Fruit fly (Drosophila melanogaster) whole organism, embryonic: ENCODE results near the gene Crg-1.

Experiments used
- Atf-2 ChIP-seq: fragments of 200-800 bp; sonication (Bioruptor generic); optimal IDR thresholded peaks from 2 replicates; lab custom pipeline; 2016; ENCODE audit warnings: missing biosample characterization, missing genetic modification characterization
- Awh ChIP-seq: fragments of 200-800 bp; sonication (Bioruptor generic); IDR thresholded peaks from 2 replicates; pipeline ENCODE4, ENCODE4 v1.3.6; 2022; ENCODE audit warnings: missing biosample characterization, missing genetic modification characterization
- Bteb2 ChIP-seq: fragments of 200-800 bp; sonication (Bioruptor generic); optimal IDR thresholded peaks from 2 replicates; lab custom pipeline; 2016; ENCODE audit warnings: missing biosample characterization, missing genetic modification characterization
- CG10462 ChIP-seq: fragments of 200-800 bp; sonication (Bioruptor generic); optimal IDR thresholded peaks from 2 replicates; lab custom pipeline; 2016; ENCODE audit warnings: missing biosample characterization, missing genetic modification characterization
- CG10979 ChIP-seq: fragments of 200-800 bp; sonication (Bioruptor generic); optimal IDR thresholded peaks from 2 replicates; lab custom pipeline; 2018; ENCODE audit warnings: missing biosample characterization, mild to moderate bottlenecking, missing genetic modification characterization, moderate library complexity
- CG11560 ChIP-seq: fragments of 200-800 bp; sonication (Bioruptor generic); IDR thresholded peaks from 3 replicates; pipeline ENCODE4 v1.3.6; 2022; ENCODE audit warnings: missing biosample characterization, missing genetic modification characterization
- CG12104 ChIP-seq: fragments of 200-800 bp; sonication (Bioruptor generic); optimal IDR thresholded peaks from 3 replicates; lab custom pipeline; 2016; ENCODE audit warnings: missing biosample characterization, missing genetic modification characterization
- CG13296 ChIP-seq: fragments of 200-800 bp; sonication (Bioruptor generic); optimal IDR thresholded peaks from 3 replicates; lab custom pipeline; 2018; ENCODE audit warnings: missing biosample characterization, mild to moderate bottlenecking, missing genetic modification characterization
- CG13424 ChIP-seq: fragments of 200-800 bp; sonication (Bioruptor generic); optimal IDR thresholded peaks from 2 replicates; lab custom pipeline; 2019; ENCODE audit warnings: missing biosample characterization, mild to moderate bottlenecking, missing genetic modification characterization, moderate library complexity
- CG14441 ChIP-seq: fragments of 200-800 bp; sonication (Bioruptor generic); IDR thresholded peaks from 2 replicates; pipeline ENCODE4 v1.3.6; 2022; ENCODE audit warnings: missing biosample characterization, missing genetic modification characterization
- CG1603 ChIP-seq: fragments of 200-800 bp; sonication (Bioruptor generic); optimal IDR thresholded peaks from 2 replicates; lab custom pipeline; 2019; ENCODE audit warnings: missing biosample characterization, mild to moderate bottlenecking, missing genetic modification characterization, moderate library complexity
- CG2116 ChIP-seq: fragments of 200-800 bp; sonication (Bioruptor generic); optimal IDR thresholded peaks from 3 replicates; lab custom pipeline; 2018; ENCODE audit warnings: missing biosample characterization, mild to moderate bottlenecking, missing genetic modification characterization
- CG4328 ChIP-seq: fragments of 200-800 bp; sonication (Bioruptor generic); optimal IDR thresholded peaks from 3 replicates; lab custom pipeline; 2017; ENCODE audit warnings: missing biosample characterization, missing genetic modification reagents, missing genetic modification characterization
- CG4360 ChIP-seq: fragments of 200-800 bp; sonication (Bioruptor generic); IDR thresholded peaks from 2 replicates; pipeline ENCODE4 v1.3.6; 2022; ENCODE audit warnings: missing biosample characterization, missing genetic modification characterization
- CG6175 ChIP-seq: fragments of 200-800 bp; sonication (Bioruptor generic); IDR thresholded peaks from 3 replicates; pipeline ENCODE4 v1.3.6; 2022; ENCODE audit warnings: missing biosample characterization, missing genetic modification characterization
- CG6791 ChIP-seq: fragments of 200-800 bp; sonication (Bioruptor generic); IDR thresholded peaks from 3 replicates; pipeline ENCODE4 v1.3.6; 2022; ENCODE audit warnings: missing biosample characterization, missing genetic modification characterization; ENCODE audit not compliant: partially characterized antibody
- CG7786 ChIP-seq: fragments of 200-800 bp; sonication (Bioruptor generic); optimal IDR thresholded peaks from 2 replicates; lab custom pipeline; 2016; ENCODE audit warnings: missing biosample characterization, missing genetic modification characterization
- CG9727 ChIP-seq: fragments of 200-800 bp; sonication (Bioruptor generic); optimal IDR thresholded peaks from 3 replicates; lab custom pipeline; 2017; ENCODE audit warnings: missing biosample characterization, mild to moderate bottlenecking, missing genetic modification characterization
- CG9876 ChIP-seq: fragments of 200-800 bp; sonication (Bioruptor generic); optimal IDR thresholded peaks from 2 replicates; lab custom pipeline; 2016; ENCODE audit warnings: missing biosample characterization, missing genetic modification characterization
- E2f2 ChIP-seq: fragments of 200-800 bp; sonication (Bioruptor generic); IDR thresholded peaks from 2 replicates; pipeline ENCODE4 v1.3.6; 2022; ENCODE audit warnings: missing biosample characterization, missing genetic modification characterization
- HHEX ChIP-seq: fragments of 200-800 bp; sonication (Bioruptor generic); optimal IDR thresholded peaks from 3 replicates; lab custom pipeline; 2017; ENCODE audit warnings: missing biosample characterization, mild to moderate bottlenecking, missing genetic modification characterization, missing genetic modification reagents
- Hr3 ChIP-seq: fragments of 200-800 bp; sonication (Bioruptor generic); optimal IDR thresholded peaks from 3 replicates; lab custom pipeline; 2016; ENCODE audit warnings: missing biosample characterization, missing genetic modification characterization
- Kr ChIP-seq: fragments of 200-800 bp; sonication (Bioruptor generic); optimal IDR thresholded peaks from 2 replicates; lab custom pipeline; 2017; ENCODE audit warnings: missing biosample characterization, mild to moderate bottlenecking, missing genetic modification characterization
- MESR4 ChIP-seq: fragments of 200-800 bp; sonication (Bioruptor generic); optimal IDR thresholded peaks from 2 replicates; lab custom pipeline; 2018; ENCODE audit warnings: missing biosample characterization, mild to moderate bottlenecking, missing genetic modification characterization, moderate library complexity
- Nf-YB ChIP-seq: fragments of 200-800 bp; sonication (Bioruptor generic); optimal IDR thresholded peaks from 3 replicates; lab custom pipeline; 2019; ENCODE audit warnings: missing biosample characterization, mild to moderate bottlenecking, missing genetic modification characterization, moderate library complexity
- Nf-YC ChIP-seq: fragments of 200-800 bp; optimal IDR thresholded peaks from 3 replicates; lab custom pipeline; 2019; ENCODE audit warnings: missing biosample characterization, mild to moderate bottlenecking, missing genetic modification characterization, moderate library complexity
- NfI ChIP-seq: fragments of 200-800 bp; sonication (Bioruptor generic); optimal IDR thresholded peaks from 3 replicates; lab custom pipeline; 2018; ENCODE audit warnings: missing biosample characterization, mild to moderate bottlenecking, missing genetic modification characterization, moderate library complexity
- Sox102F ChIP-seq: fragments of 200-800 bp; sonication (Bioruptor generic); optimal IDR thresholded peaks from 2 replicates; lab custom pipeline; 2018; ENCODE audit warnings: missing biosample characterization, mild to moderate bottlenecking, missing genetic modification characterization, moderate library complexity
- Taf1 ChIP-seq: fragments of 200-800 bp; sonication (Bioruptor generic); IDR thresholded peaks from 2 replicates; pipeline ENCODE4 v1.3.6; 2022; ENCODE audit warnings: missing biosample characterization, missing genetic modification characterization
- abd-A ChIP-seq: fragments of 200-800 bp; sonication (Bioruptor generic); optimal IDR thresholded peaks from 3 replicates; lab custom pipeline; 2019; ENCODE audit warnings: missing biosample characterization, mild to moderate bottlenecking, missing genetic modification characterization, moderate library complexity
- ash1 ChIP-seq: fragments of 200-800 bp; sonication (Bioruptor generic); optimal IDR thresholded peaks from 2 replicates; lab custom pipeline; 2018; ENCODE audit warnings: missing biosample characterization, mild to moderate bottlenecking, missing genetic modification characterization
- cad ChIP-seq: fragments of >200 bp; optimal IDR thresholded peaks from 2 replicates; lab custom pipeline; 2017; ENCODE audit warnings: missing biosample characterization, missing genetic modification characterization
- cato ChIP-seq: fragments of 200-800 bp; sonication (Bioruptor generic); optimal IDR thresholded peaks from 2 replicates; lab custom pipeline; 2016; ENCODE audit warnings: missing biosample characterization, missing genetic modification characterization, borderline replicate concordance
- chn ChIP-seq: fragments of 200-800 bp; sonication (Bioruptor generic); optimal IDR thresholded peaks from 2 replicates; lab custom pipeline; 2016; ENCODE audit warnings: missing biosample characterization, missing genetic modification characterization
- dan ChIP-seq: fragments of 200-800 bp; sonication (Bioruptor generic); IDR thresholded peaks from 2 replicates; pipeline ENCODE4 v1.3.6; 2022; ENCODE audit warnings: missing biosample characterization, missing genetic modification characterization
- dimm ChIP-seq: fragments of 200-800 bp; sonication (Bioruptor generic); IDR thresholded peaks from 2 replicates; pipeline ENCODE4 v1.3.6; 2022; ENCODE audit warnings: missing biosample characterization, missing genetic modification characterization
- fd96Cb ChIP-seq: fragments of 200-800 bp; sonication (Bioruptor generic); optimal IDR thresholded peaks from 2 replicates; lab custom pipeline; 2018; ENCODE audit warnings: missing biosample characterization, mild to moderate bottlenecking, missing genetic modification characterization, moderate library complexity
- grau ChIP-seq: fragments of 200-800 bp; optimal IDR thresholded peaks from 3 replicates; lab custom pipeline; 2019; ENCODE audit warnings: missing biosample characterization, mild to moderate bottlenecking, missing genetic modification characterization, moderate library complexity
- gt ChIP-seq: fragments of 200-800 bp; sonication (Bioruptor generic); IDR thresholded peaks from 2 replicates; pipeline ENCODE4 v1.3.6; 2022; ENCODE audit warnings: missing biosample characterization, missing genetic modification characterization
- ind ChIP-seq: fragments of 200-800 bp; sonication (Bioruptor generic); optimal IDR thresholded peaks from 3 replicates; lab custom pipeline; 2016; ENCODE audit warnings: missing biosample characterization, missing genetic modification characterization
- knrl ChIP-seq: fragments of 200-800 bp; sonication (Bioruptor generic); IDR thresholded peaks from 3 replicates; pipeline ENCODE4 v1.3.6; 2022; ENCODE audit warnings: missing biosample characterization, missing genetic modification characterization; ENCODE audit not compliant: partially characterized antibody
- nmo ChIP-seq: fragments of 200-800 bp; sonication (Bioruptor generic); optimal IDR thresholded peaks from 2 replicates; lab custom pipeline; 2018; ENCODE audit warnings: missing biosample characterization, mild to moderate bottlenecking, missing genetic modification characterization, moderate library complexity
- nom ChIP-seq: fragments of 200-800 bp; sonication (Bioruptor generic); optimal IDR thresholded peaks from 2 replicates; lab custom pipeline; 2017; ENCODE audit warnings: missing biosample characterization, missing genetic modification characterization, mild to moderate bottlenecking, moderate library complexity, missing genetic modification reagents
- odd ChIP-seq: fragments of 200-800 bp; sonication (Bioruptor generic); optimal IDR thresholded peaks from 2 replicates; lab custom pipeline; 2017; ENCODE audit warnings: missing biosample characterization, mild to moderate bottlenecking, missing genetic modification characterization
- pfk ChIP-seq: fragments of 200-800 bp; sonication (Bioruptor generic); optimal IDR thresholded peaks from 2 replicates; lab custom pipeline; 2018; ENCODE audit warnings: missing biosample characterization, mild to moderate bottlenecking, missing genetic modification characterization, moderate library complexity
- pho ChIP-seq: fragments of 200-800 bp; sonication (Bioruptor generic); optimal IDR thresholded peaks from 2 replicates; lab custom pipeline; 2016; ENCODE audit warnings: missing biosample characterization, missing genetic modification characterization
- pita ChIP-seq: fragments of 200-800 bp; sonication (Bioruptor generic); optimal IDR thresholded peaks from 2 replicates; lab custom pipeline; 2017; ENCODE audit warnings: missing biosample characterization, mild to moderate bottlenecking, missing genetic modification characterization
- trh ChIP-seq: fragments of 200-800 bp; sonication (Bioruptor generic); optimal IDR thresholded peaks from 2 replicates; lab custom pipeline; 2016; ENCODE audit warnings: missing biosample characterization, missing genetic modification characterization
- ttk ChIP-seq: fragments of 200-800 bp; sonication (Bioruptor generic); IDR thresholded peaks from 2 replicates; pipeline ENCODE4 v2.1.2; 2022; ENCODE audit warnings: missing biosample characterization, missing genetic modification characterization

Crg-1 gene

dm6 chrX:3750232-3751075, 42.6 kb upstream of the Crg-1 start (continued):
- TF ChIP-seq ind (peak; percentile 89), MESR4 (GFP tag; lab: Kevin White, UChicago) (peak; percentile 13), Kr (GFP tag; lab: Kevin White, UChicago) (no peak), fd96Cb (tag; lab: Kevin White, UChicago) (peak; percentile 89), CG13296 (GFP tag; lab: Kevin White, UChicago) (peak; percentile 83), CG13424 (tag; lab: Kevin White, UChicago) (peak; percentile 89), gt (GFP tag; lab: Robert Waterston, UW) (peak; percentile 54), CG4360 (GFP tag; lab: Robert Waterston, UW) (peak; percentile 80), Nf-YB (GFP tag; lab: Kevin White, UChicago) (peak; percentile 71), grau (tag; lab: Kevin White, UChicago) (peak; percentile 99), pho (GFP tag; lab: Kevin White, UChicago) (peak; percentile 65), nmo (GFP tag; lab: Kevin White, UChicago) (peak; percentile 85), CG4328 (peak; percentile 83), CG9727 (GFP tag; lab: Kevin White, UChicago) (peak; percentile 73), Hr3 (GFP tag; lab: Kevin White, UChicago) (peak; percentile 84), CG6175 (peak; percentile 39; the same call in 2 of the 3 replicates), nom (GFP tag; lab: Kevin White, UChicago) (peak; percentile 51), ttk (GFP tag; lab: Robert Waterston, UW) (peak; percentile 83), cato (GFP tag; lab: Kevin White, UChicago) (peak; percentile 76), CG2116 (peak; percentile 27), pita (no peak), odd (GFP tag; lab: Kevin White, UChicago) (peak; percentile 71), Atf-2 (GFP tag; lab: Kevin White, UChicago) (peak; percentile 75), ash1 (GFP tag; lab: Kevin White, UChicago) (no peak), cad (GFP tag; lab: Kevin White, UChicago) (no peak), CG7786 (GFP tag; lab: Kevin White, UChicago) (peak; percentile 88), Nf-YC (peak; percentile 77), CG6791 (no peak), abd-A (peak; percentile 64), dan (GFP tag; lab: Robert Waterston, UW) (peak; percentile 39; the same call in 1 of the 2 replicates), CG9876 (GFP tag; lab: Kevin White, UChicago) (peak; percentile 64), CG10979 (tag; lab: Kevin White, UChicago) (peak; percentile 85), chn (GFP tag; lab: Kevin White, UChicago) (peak; percentile 72), HHEX (GFP tag; lab: Kevin White, UChicago) (peak; percentile 86), knrl (no peak), Sox102F (GFP tag; lab: Kevin White, UChicago) (peak; percentile 92), Bteb2 (GFP tag; lab: Kevin White, UChicago) (peak; percentile 76), dimm (GFP tag; lab: Robert Waterston, UW) (peak; percentile 65), pfk (GFP tag; lab: Kevin White, UChicago) (no peak), CG12104 (GFP tag; lab: Kevin White, UChicago) (peak; percentile 67), Taf1 (peak; percentile 40; the same call in 1 of the 2 replicates), trh (GFP tag; lab: Kevin White, UChicago) (no peak), Awh (GFP tag; lab: Robert Waterston, UW) (peak; percentile 79), CG10462 (GFP tag; lab: Kevin White, UChicago) (peak; percentile 61), E2f2 (GFP tag; lab: Robert Waterston, UW) (peak; percentile 70), CG1603 (tag; lab: Kevin White, UChicago) (peak; percentile 94), CG14441 (GFP tag; lab: Robert Waterston, UW) (peak; percentile 90), CG11560 (tag; lab: Robert Waterston, UW) (peak; percentile 77; the same call in 2 of the 3 replicates), NfI (GFP tag; lab: Kevin White, UChicago) (peak; percentile 86)
